Worm (Caenorhabditis elegans): Measurements from ENCODE around the gene clec-4.

DNA sequence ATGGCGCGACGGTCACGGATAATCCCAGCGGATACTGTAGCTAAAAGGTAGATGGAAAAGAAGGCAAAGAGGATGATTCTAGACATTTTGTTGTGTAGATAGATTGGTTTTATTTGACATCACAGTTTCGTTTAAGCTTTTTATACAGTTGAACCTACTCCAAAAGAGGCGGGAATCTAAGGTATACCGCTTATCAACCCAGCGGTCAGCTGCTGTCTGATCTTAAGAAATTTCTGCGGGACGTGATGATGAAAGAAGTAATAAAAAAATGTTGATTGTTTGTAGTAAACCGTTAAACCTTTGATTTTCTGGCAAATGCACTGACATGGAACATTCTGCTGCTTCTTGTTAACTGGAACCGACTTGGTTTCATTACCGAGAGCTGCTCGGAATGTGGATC is 35.2 kb upstream of the clec-4 start, which contains the start of gene nspe-6:
- no peak for TF ChIP-seq ztf-11 (tag; optimal IDR thresholded peaks at IDR 0.05)
- TF ChIP-seq blmp-1 (tag; optimal IDR thresholded peaks at IDR 0.05) = no peak
